Comparison of ENCODE assay signal across 2 worm cellular contexts in the genomic region with DNA sequence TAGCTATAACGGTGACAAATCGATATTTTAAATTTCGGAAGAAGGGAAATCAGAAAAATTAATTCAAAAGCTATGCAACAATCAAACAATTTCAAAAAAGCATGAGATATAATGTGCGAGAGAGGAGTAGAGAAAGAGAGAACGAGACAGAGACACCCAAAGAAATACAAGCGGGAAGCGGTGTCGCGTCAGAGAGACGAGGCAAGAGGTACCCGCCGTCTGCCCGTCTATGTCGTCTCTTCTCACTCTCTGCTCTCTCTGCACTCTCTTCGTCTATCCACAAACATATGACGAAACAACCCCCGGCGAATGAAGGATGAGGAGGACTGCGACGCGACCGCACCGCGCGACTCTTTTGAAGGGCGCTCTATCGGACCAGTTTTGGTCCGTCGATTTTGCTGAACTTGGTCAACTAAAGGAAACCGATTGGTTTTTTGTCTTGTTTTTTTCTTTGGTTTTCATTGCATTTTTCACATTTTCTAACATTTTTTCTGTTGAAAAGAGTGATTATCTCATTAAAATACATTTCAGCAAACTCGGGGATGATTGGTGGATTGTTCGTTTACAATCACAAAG.
TF ChIP-seq lines count a peak whose summit lies in the region.

dpy-23 (plus strand) TSS at position 526 of the 576 bp plus-strand sequence.

TF ChIP-seq in whole organism, L1 larva, 84 proteins besides CTCF, POLR2A, EP300 and RAD21 (continued from another document):
- TF ChIP-seq swsn-7 (tag; optimal IDR thresholded peaks at IDR 0.05; lab: Kevin White, UChicago) (peak; percentile 96), hpl-2 (GFP tag; optimal IDR thresholded peaks at IDR 0.05; lab: Kevin White, UChicago) (peak; percentile 66), nhr-77 (tag; optimal IDR thresholded peaks at IDR 0.05; lab: Kevin White, UChicago) (peak; percentile 96), Y116A8C.19 (tag; optimal IDR thresholded peaks at IDR 0.05; lab: Kevin White, UChicago; ENCODE audit: borderline replicate concordance) (no peak), elt-3 (tag; optimal IDR thresholded peaks at IDR 0.05; lab: Kevin White, UChicago) (peak in 4 of 6 experiments; percentile 6 to 72 (median 66)), jun-1 (tag; optimal IDR thresholded peaks at IDR 0.05; lab: Kevin White, UChicago) (peak; percentile 94), ceh-82 (tag; optimal IDR thresholded peaks at IDR 0.05; lab: Kevin White, UChicago) (peak; percentile 51 to 97 (median 93)), C16A3.4 (tag; optimal IDR thresholded peaks at IDR 0.05; lab: Kevin White, UChicago) (peak; percentile 71), ceh-63 (GFP tag; optimal IDR thresholded peaks at IDR 0.05; lab: Kevin White, UChicago) (no peak), elt-2 (tag; optimal IDR thresholded peaks at IDR 0.05; lab: Kevin White, UChicago) (peak; percentile 54), blmp-1 (tag; optimal IDR thresholded peaks at IDR 0.05; lab: Kevin White, UChicago) (peak; percentile 58), C04F5.9 (tag; optimal IDR thresholded peaks at IDR 0.05; lab: Kevin White, UChicago) (peak; percentile 8), mef-2 (tag; optimal IDR thresholded peaks at IDR 0.05; lab: Kevin White, UChicago) (peak; percentile 61), ceh-88 (GFP tag; IDR thresholded peaks at IDR 0.05; lab: Robert Waterston, UW) (peak; percentile 66; the same call in 1 of the 2 replicates), hlh-4 (tag; optimal IDR thresholded peaks at IDR 0.05; lab: Kevin White, UChicago) (no peak), nhr-76 (tag; optimal IDR thresholded peaks at IDR 0.05; lab: Kevin White, UChicago) (peak; percentile 23), nhr-237 (tag; optimal IDR thresholded peaks at IDR 0.05; lab: Kevin White, UChicago) (peak; percentile 92), nhr-71 (tag; optimal IDR thresholded peaks at IDR 0.05; lab: Kevin White, UChicago) (peak; percentile 98), ceh-8 (GFP tag; optimal IDR thresholded peaks at IDR 0.05; lab: Kevin White, UChicago) (peak; percentile 88), nhr-47 (tag; optimal IDR thresholded peaks at IDR 0.05; lab: Kevin White, UChicago) (peak; percentile 94), nhr-12 (tag; optimal IDR thresholded peaks at IDR 0.05; lab: Kevin White, UChicago) (no peak), irx-1 (tag; optimal IDR thresholded peaks at IDR 0.05; lab: Kevin White, UChicago) (peak; percentile 66), lin-15B (tag; optimal IDR thresholded peaks at IDR 0.05; lab: Kevin White, UChicago) (peak; percentile 38), F16B12.6 (tag; optimal IDR thresholded peaks at IDR 0.05; lab: Kevin White, UChicago) (peak; percentile 39), fkh-4 (tag; optimal IDR thresholded peaks at IDR 0.05; lab: Kevin White, UChicago; ENCODE audit: borderline replicate concordance) (peak; percentile 46), mep-1 (tag; optimal IDR thresholded peaks at IDR 0.05; lab: Kevin White, UChicago) (peak; percentile 91), vab-15 (tag; optimal IDR thresholded peaks at IDR 0.05; lab: Kevin White, UChicago) (peak; percentile 67), rnt-1 (tag; optimal IDR thresholded peaks at IDR 0.05; lab: Kevin White, UChicago) (peak; percentile 91)

TF ChIP-seq in whole organism, young adult, 124 proteins besides CTCF, POLR2A, EP300 and RAD21 (continued from another document):
- no peak for TF ChIP-seq unc-130 (GFP tag; optimal IDR thresholded peaks at IDR 0.05; lab: Kevin White, UChicago)
- TF ChIP-seq mel-28 (tag; optimal IDR thresholded peaks at IDR 0.05; lab: Kevin White, UChicago; ENCODE audit: borderline replicate concordance), result no peak
- no peak for TF ChIP-seq ceh-91 (GFP tag; IDR thresholded peaks at IDR 0.05; lab: Robert Waterston, UW)
- TF ChIP-seq ztf-3 (GFP tag; optimal IDR thresholded peaks at IDR 0.05; lab: Kevin White, UChicago), result no peak
- TF ChIP-seq F33H1.4 (GFP tag; IDR thresholded peaks at IDR 0.05; lab: Robert Waterston, UW), result no peak
- peak; percentile 19 for TF ChIP-seq ztf-18 (tag; optimal IDR thresholded peaks at IDR 0.05; lab: Kevin White, UChicago)
- TF ChIP-seq F10E7.11 (tag; optimal IDR thresholded peaks at IDR 0.05; lab: Kevin White, UChicago), result no peak
- TF ChIP-seq K11D2.4 (GFP tag; IDR thresholded peaks at IDR 0.05; lab: Robert Waterston, UW), result peak; percentile 82
- peak; percentile 93 for TF ChIP-seq K12H6.12 (tag; optimal IDR thresholded peaks at IDR 0.05; lab: Kevin White, UChicago)
- TF ChIP-seq D2030.7 (GFP tag; IDR thresholded peaks at IDR 0.05; lab: Robert Waterston, UW), result no peak
- peak; percentile 2 for TF ChIP-seq nhr-90 (tag; optimal IDR thresholded peaks at IDR 0.05; lab: Kevin White, UChicago)
- TF ChIP-seq ztf-26 (tag; optimal IDR thresholded peaks at IDR 0.05; lab: Kevin White, UChicago), result peak; percentile 76
- no peak for TF ChIP-seq lsy-27 (tag; optimal IDR thresholded peaks at IDR 0.05; lab: Kevin White, UChicago; ENCODE audit: borderline replicate concordance, insufficient read depth)
- no peak for TF ChIP-seq unc-62 (GFP tag; optimal IDR thresholded peaks at IDR 0.05; lab: Kevin White, UChicago)
- TF ChIP-seq somi-1 (GFP tag; optimal IDR thresholded peaks at IDR 0.05; lab: Kevin White, UChicago), result peak; percentile 86
